Fruit fly (Drosophila melanogaster) whole organism, wandering third instar larva: ENCODE measurements around the gene Dyro.
A peak's percentile ranks its signal among the peaks of the same experiment; 100 is the strongest.

Experiments
- Abd-B ChIP-seq: fragments of >200 bp; optimal IDR thresholded peaks from 2 replicates; lab custom pipeline; 2017; ENCODE audit warnings: missing biosample characterization, missing genetic modification characterization
- CG32264 ChIP-seq: fragments of 200-800 bp; sonication (Bioruptor generic); optimal IDR thresholded peaks from 2 replicates; lab custom pipeline; 2016; ENCODE audit warnings: missing biosample characterization, missing genetic modification characterization
- CG9705 ChIP-seq: fragments of 200-800 bp; sonication (Bioruptor generic); optimal IDR thresholded peaks from 2 replicates; lab custom pipeline; 2018; ENCODE audit warnings: missing biosample characterization, mild to moderate bottlenecking, missing genetic modification characterization
- CrebA ChIP-seq: fragments of 200-800 bp; sonication (Bioruptor generic); optimal IDR thresholded peaks from 2 replicates; lab custom pipeline; 2016; ENCODE audit warnings: missing biosample characterization, mild to moderate bottlenecking, missing genetic modification characterization, borderline replicate concordance
- Dfd ChIP-seq: fragments of >200 bp; optimal IDR thresholded peaks from 2 replicates; lab custom pipeline; 2017; ENCODE audit warnings: missing biosample characterization, missing genetic modification characterization
- Dif ChIP-seq: fragments of 200-275, 200-300 bp; sonication (Bioruptor generic); optimal IDR thresholded peaks from 2 replicates; lab custom pipeline; 2018; ENCODE audit warnings: missing biosample characterization, missing genetic modification characterization; ENCODE audit not compliant: partially characterized antibody
- GATAd ChIP-seq: sonication (Bioruptor generic); optimal IDR thresholded peaks from 2 replicates; lab custom pipeline; 2016; ENCODE audit warnings: missing biosample characterization, missing genetic modification characterization
- HLH106 ChIP-seq: fragments of 200-800 bp; optimal IDR thresholded peaks from 3 replicates; lab custom pipeline; 2019; ENCODE audit warnings: missing biosample characterization, mild to moderate bottlenecking, missing genetic modification characterization, moderate library complexity
- Hnf4 ChIP-seq: fragments of 200-800 bp; sonication (Bioruptor generic); optimal IDR thresholded peaks from 2 replicates; lab custom pipeline; 2016; ENCODE audit warnings: missing biosample characterization, mild to moderate bottlenecking, missing genetic modification characterization
- Hr78 ChIP-seq: fragments of >200 bp; optimal IDR thresholded peaks from 2 replicates; lab custom pipeline; 2017; ENCODE audit warnings: missing biosample characterization, missing genetic modification characterization
- Hr83 ChIP-seq: fragments of 200-300 bp; sonication (Bioruptor generic); optimal IDR thresholded peaks from 2 replicates; lab custom pipeline; 2016; ENCODE audit warnings: missing biosample characterization, mild to moderate bottlenecking, missing genetic modification characterization, moderate library complexity; ENCODE audit not compliant: poor library complexity, severe bottlenecking
- Jra ChIP-seq: sonication (Bioruptor generic); optimal IDR thresholded peaks from 2 replicates; lab custom pipeline; 2016; ENCODE audit warnings: missing biosample characterization, missing genetic modification characterization
- Mio ChIP-seq: sonication (Bioruptor generic); optimal IDR thresholded peaks from 2 replicates; lab custom pipeline; 2016; ENCODE audit warnings: missing biosample characterization, missing genetic modification characterization
- Myc ChIP-seq: fragments of >200 bp; optimal IDR thresholded peaks from 2 replicates; lab custom pipeline; 2017
- N ChIP-seq: fragments of >200 bp; optimal IDR thresholded peaks from 2 replicates; lab custom pipeline; 2018; ENCODE audit warnings: missing biosample characterization, missing external identifiers, missing genetic modification characterization
- OdsH ChIP-seq: fragments of 200-800 bp; sonication (Bioruptor generic); optimal IDR thresholded peaks from 2 replicates; lab custom pipeline; 2016; ENCODE audit warnings: missing biosample characterization, mild to moderate bottlenecking, missing genetic modification characterization
- Rel ChIP-seq, 2 experiments: fragments of 200-800 bp; sonication (Bioruptor generic) in 1 of 2; optimal IDR thresholded peaks; 2 replicates in 1 of 2; 3 replicates in 1 of 2; lab custom pipeline; 2016 to 2019; ENCODE audit warnings: mild to moderate bottlenecking in 2 of 2, missing biosample characterization in 2 of 2, missing genetic modification characterization in 2 of 2, moderate library complexity in 1 of 2
- Sp1 ChIP-seq: fragments of 200-800 bp; sonication (Bioruptor generic); optimal IDR thresholded peaks from 3 replicates; lab custom pipeline; 2019; ENCODE audit warnings: missing biosample characterization, mild to moderate bottlenecking, missing genetic modification characterization, moderate library complexity
- Vsx2 ChIP-seq: fragments of 200-300, 225-300 bp; sonication (Bioruptor generic); optimal IDR thresholded peaks from 2 replicates; lab custom pipeline; 2018; ENCODE audit warnings: missing biosample characterization, missing genetic modification characterization; ENCODE audit not compliant: partially characterized antibody
- br ChIP-seq: fragments of 200-800 bp; sonication (Bioruptor generic); optimal IDR thresholded peaks from 2 replicates; lab custom pipeline; 2016; ENCODE audit warnings: missing biosample characterization, missing genetic modification characterization
- brk ChIP-seq: fragments of 200-800 bp; sonication (Bioruptor generic); optimal IDR thresholded peaks from 2 replicates; lab custom pipeline; 2016; ENCODE audit warnings: missing biosample characterization, mild to moderate bottlenecking, missing genetic modification characterization
- dl ChIP-seq, 2 experiments: fragments of 175-275, 200-275 bp in 1 of 2; fragments of 200-275 bp in 1 of 2; sonication (Bioruptor generic); optimal IDR thresholded peaks; lab custom pipeline; 2018; ENCODE audit warnings: mild to moderate bottlenecking in 2 of 2, missing biosample characterization in 2 of 2, missing genetic modification characterization in 2 of 2, moderate library complexity in 2 of 2; ENCODE audit not compliant: partially characterized antibody in 2 of 2, insufficient read depth in 1 of 2
- dmrt93B ChIP-seq: fragments of 200-800 bp; sonication (Bioruptor generic); optimal IDR thresholded peaks from 2 replicates; lab custom pipeline; 2018; ENCODE audit warnings: missing biosample characterization, mild to moderate bottlenecking, missing genetic modification characterization
- dsf ChIP-seq: sonication (Bioruptor generic); optimal IDR thresholded peaks from 2 replicates; lab custom pipeline; 2016; ENCODE audit warnings: missing biosample characterization, missing genetic modification characterization, borderline replicate concordance
- ey ChIP-seq: fragments of 200-800 bp; sonication (Bioruptor generic); optimal IDR thresholded peaks from 2 replicates; lab custom pipeline; 2016; ENCODE audit warnings: missing biosample characterization, missing genetic modification characterization
- foxo ChIP-seq, 2 experiments: fragments of 200-800 bp; sonication (Bioruptor generic); optimal IDR thresholded peaks; 2 replicates in 1 of 2; 3 replicates in 1 of 2; lab custom pipeline; 2016 to 2017; ENCODE audit warnings: missing biosample characterization in 2 of 2, missing genetic modification characterization in 2 of 2
- fru ChIP-seq: fragments of 200-800 bp; sonication (Bioruptor generic); optimal IDR thresholded peaks from 3 replicates; lab custom pipeline; 2016; ENCODE audit warnings: missing biosample characterization, mild to moderate bottlenecking, missing genetic modification characterization
- h ChIP-seq: fragments of 200-800 bp; sonication (Bioruptor generic); optimal IDR thresholded peaks from 3 replicates; lab custom pipeline; 2016; ENCODE audit warnings: missing biosample characterization, mild to moderate bottlenecking, missing genetic modification characterization
- jim ChIP-seq: fragments of 175-275, 200-325 bp; sonication (Bioruptor generic); optimal IDR thresholded peaks from 2 replicates; lab custom pipeline; 2016; ENCODE audit warnings: missing biosample characterization, mild to moderate bottlenecking, missing genetic modification characterization
- lola ChIP-seq: fragments of >200 bp; optimal IDR thresholded peaks from 2 replicates; lab custom pipeline; 2017; ENCODE audit warnings: missing biosample characterization, missing genetic modification characterization
- pan ChIP-seq: fragments of >200 bp; optimal IDR thresholded peaks from 2 replicates; lab custom pipeline; 2017
- psq ChIP-seq: fragments of 200-800 bp; sonication (Bioruptor generic); optimal IDR thresholded peaks from 3 replicates; lab custom pipeline; 2017; ENCODE audit warnings: missing biosample characterization, mild to moderate bottlenecking, missing genetic modification characterization, moderate library complexity
- rgr ChIP-seq: fragments of 200-800 bp; sonication (Bioruptor generic); optimal IDR thresholded peaks from 3 replicates; lab custom pipeline; 2016; ENCODE audit warnings: missing biosample characterization, mild to moderate bottlenecking, missing genetic modification characterization
- sage ChIP-seq: fragments of 200-800 bp; sonication (Bioruptor generic); optimal IDR thresholded peaks from 2 replicates; lab custom pipeline; 2016; ENCODE audit warnings: missing biosample characterization, mild to moderate bottlenecking, missing genetic modification characterization
- sv ChIP-seq: fragments of 200-800 bp; sonication (Bioruptor generic); optimal IDR thresholded peaks from 3 replicates; lab custom pipeline; 2016; ENCODE audit warnings: missing biosample characterization, missing genetic modification characterization
- tai ChIP-seq: sonication (Bioruptor generic); optimal IDR thresholded peaks from 2 replicates; lab custom pipeline; 2016; ENCODE audit warnings: missing biosample characterization, missing genetic modification characterization
- usp ChIP-seq: fragments of >200 bp; optimal IDR thresholded peaks from 2 replicates; lab custom pipeline; 2017; ENCODE audit warnings: missing biosample characterization, missing genetic modification characterization
- woc ChIP-seq: sonication (Bioruptor generic); optimal IDR thresholded peaks from 2 replicates; lab custom pipeline; 2016; ENCODE audit warnings: missing biosample characterization, mild to moderate bottlenecking, missing genetic modification characterization

Dyro gene

DNA sequence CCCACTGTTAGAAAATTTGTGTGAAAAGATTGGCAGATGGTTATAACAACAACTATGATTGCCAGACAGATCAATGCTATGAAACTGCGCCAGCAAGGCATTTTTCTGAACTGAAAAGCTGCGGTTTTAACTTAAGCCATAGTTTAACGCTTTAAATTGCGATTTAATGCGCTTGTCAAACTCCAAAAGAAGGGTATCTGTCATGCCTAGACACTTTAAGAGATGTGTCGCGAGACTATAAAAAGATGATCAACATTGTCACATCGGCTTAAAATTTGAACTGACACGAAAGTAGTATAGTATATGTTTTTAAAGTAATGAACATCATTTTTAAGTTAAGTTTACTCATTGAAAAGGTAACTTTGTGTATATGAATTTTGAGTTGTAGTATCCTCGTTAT lies 25.9 kb upstream of the Dyro start, which contains the start of gene CG6168:
TSS of gene CG6168 (minus strand) at position 101 of the 400 bp plus-strand sequence.
- TF ChIP-seq Hnf4 (GFP tag; lab: Kevin White, UChicago): no peak
- no peak for TF ChIP-seq woc (GFP tag; lab: Kevin White, UChicago)
- no peak for TF ChIP-seq psq (GFP tag; lab: Kevin White, UChicago)
- TF ChIP-seq Myc (lab: Kevin White, UChicago): no peak
- no peak for TF ChIP-seq dmrt93B (GFP tag; lab: Kevin White, UChicago)
- no peak for TF ChIP-seq jim (GFP tag; lab: Kevin White, UChicago)
- TF ChIP-seq Rel (GFP tag; optimal IDR thresholded peaks at IDR 0.05; lab: Kevin White, UChicago): no peak
- no peak for TF ChIP-seq Rel (tag; optimal IDR thresholded peaks at IDR 0.05; lab: Kevin White, UChicago)
- no peak for TF ChIP-seq brk (GFP tag; lab: Kevin White, UChicago)
- no peak for TF ChIP-seq CG32264 (GFP tag; lab: Kevin White, UChicago)
- no peak for TF ChIP-seq GATAd
- no peak for TF ChIP-seq ey (GFP tag; lab: Kevin White, UChicago)
- no peak for TF ChIP-seq dsf

DNA sequence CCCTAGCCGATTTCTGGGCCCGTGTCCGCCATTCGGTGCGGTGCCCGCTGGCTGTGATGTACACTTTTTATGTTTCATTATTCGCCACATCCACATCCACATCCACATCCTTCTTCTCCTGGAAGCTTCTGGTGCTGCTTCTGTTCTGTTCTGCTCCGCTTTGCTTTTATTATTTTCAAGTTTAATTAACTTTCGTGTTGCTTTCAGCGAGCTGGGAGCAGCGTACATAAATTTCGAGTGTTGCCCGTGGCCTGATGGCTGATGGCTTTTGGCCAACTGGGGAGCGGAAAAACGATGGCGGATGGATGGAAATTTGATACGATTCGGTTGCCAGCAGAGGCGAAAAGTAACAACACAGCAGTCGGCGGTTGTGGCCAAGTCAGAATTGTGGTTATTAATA lies 24.4 kb upstream of the Dyro start:
- TF ChIP-seq CG32264 (GFP tag; lab: Kevin White, UChicago) (no peak), CG9705 (GFP tag; lab: Kevin White, UChicago) (no peak), OdsH (GFP tag; lab: Kevin White, UChicago) (no peak), Hr78 (GFP tag; lab: Kevin White, UChicago) (no peak), psq (GFP tag; lab: Kevin White, UChicago) (peak; percentile 19), Rel (GFP tag; optimal IDR thresholded peaks at IDR 0.05; lab: Kevin White, UChicago) (peak; percentile 22), Rel (tag; optimal IDR thresholded peaks at IDR 0.05; lab: Kevin White, UChicago) (no peak), Dif (GFP tag; lab: Kevin White, UChicago) (peak; percentile 22), tai (GFP tag; lab: Kevin White, UChicago) (no peak), N (GFP tag; lab: Kevin White, UChicago) (no peak), Mio (GFP tag; lab: Kevin White, UChicago) (no peak), jim (GFP tag; lab: Kevin White, UChicago) (no peak), Abd-B (GFP tag; lab: Kevin White, UChicago) (no peak), CrebA (GFP tag; lab: Kevin White, UChicago) (peak; percentile 30), rgr (no peak), dsf (no peak), sv (GFP tag; lab: Kevin White, UChicago) (no peak), h (GFP tag; lab: Kevin White, UChicago) (no peak), Hr83 (GFP tag; lab: Kevin White, UChicago) (no peak)

DNA sequence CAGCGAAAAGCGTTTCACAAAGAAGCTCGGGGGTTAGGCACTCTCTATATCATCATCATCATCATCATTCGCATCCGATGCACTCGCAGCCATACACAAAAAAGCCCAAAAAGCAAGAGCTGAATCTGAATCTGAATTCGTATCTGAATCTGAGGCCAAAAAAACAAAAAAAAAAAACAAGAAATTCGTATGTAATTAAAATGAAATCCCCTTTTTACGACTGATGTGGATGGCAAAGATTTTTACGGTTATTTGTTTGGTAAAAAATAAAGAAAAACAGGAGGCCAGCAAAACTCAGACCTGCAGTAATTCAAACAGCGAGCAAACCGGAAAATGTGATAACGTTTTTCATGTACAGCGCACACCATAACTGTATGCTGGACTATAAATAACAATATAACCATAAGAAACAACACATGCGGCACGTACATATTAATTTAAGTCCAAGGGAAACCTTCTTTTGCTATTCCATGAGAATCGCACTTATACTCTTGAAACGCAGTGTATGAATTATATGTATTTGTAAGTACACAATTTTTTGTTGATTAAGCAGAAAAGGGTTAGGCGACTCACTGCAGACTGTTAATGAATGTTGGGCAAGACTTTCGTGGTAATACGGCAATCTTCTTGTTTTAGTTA lies 22.9 kb upstream of the Dyro start:
- no peak for TF ChIP-seq N (GFP tag; lab: Kevin White, UChicago)
- TF ChIP-seq dmrt93B (GFP tag; lab: Kevin White, UChicago): peak; percentile 83
- peak; percentile 65 for TF ChIP-seq Mio (GFP tag; lab: Kevin White, UChicago)
- peak; percentile 94 for TF ChIP-seq CG32264 (GFP tag; lab: Kevin White, UChicago)
- TF ChIP-seq Hr78 (GFP tag; lab: Kevin White, UChicago): no peak
- peak; percentile 47 for TF ChIP-seq Rel (GFP tag; optimal IDR thresholded peaks at IDR 0.05; lab: Kevin White, UChicago)
- TF ChIP-seq Rel (tag; optimal IDR thresholded peaks at IDR 0.05; lab: Kevin White, UChicago): peak; percentile 91
- TF ChIP-seq woc (GFP tag; lab: Kevin White, UChicago): peak; percentile 79
- no peak for TF ChIP-seq Abd-B (GFP tag; lab: Kevin White, UChicago)
- peak; percentile 72 for TF ChIP-seq sv (GFP tag; lab: Kevin White, UChicago)
- peak; percentile 87 for TF ChIP-seq Hnf4 (GFP tag; lab: Kevin White, UChicago)
- no peak for TF ChIP-seq Myc (lab: Kevin White, UChicago)
- TF ChIP-seq lola (GFP tag; lab: Kevin White, UChicago): no peak
- peak; percentile 76 for TF ChIP-seq Hr83 (GFP tag; lab: Kevin White, UChicago)
- peak; percentile 92 for TF ChIP-seq ey (GFP tag; lab: Kevin White, UChicago)
- peak; percentile 91 for TF ChIP-seq HLH106 (tag; lab: Kevin White, UChicago)
- TF ChIP-seq OdsH (GFP tag; lab: Kevin White, UChicago): peak; percentile 85
- TF ChIP-seq GATAd: peak; percentile 36
- no peak for TF ChIP-seq jim (GFP tag; lab: Kevin White, UChicago)
- TF ChIP-seq dsf: peak; percentile 47
- TF ChIP-seq tai (GFP tag; lab: Kevin White, UChicago): peak; percentile 71
- no peak for TF ChIP-seq dl (GFP tag; optimal IDR thresholded peaks at IDR 0.05; lab: Kevin White, UChicago; ENCODE audit: insufficient read depth in 1 of 2, partially characterized antibody in 2 of 2)
- TF ChIP-seq h (GFP tag; lab: Kevin White, UChicago): peak; percentile 92
- peak; percentile 39 for TF ChIP-seq brk (GFP tag; lab: Kevin White, UChicago)
- TF ChIP-seq pan (lab: Kevin White, UChicago): no peak
- TF ChIP-seq fru (GFP tag; lab: Kevin White, UChicago): peak; percentile 83
- TF ChIP-seq psq (GFP tag; lab: Kevin White, UChicago): peak; percentile 84
- TF ChIP-seq Sp1 (GFP tag; lab: Kevin White, UChicago): peak; percentile 89
- no peak for TF ChIP-seq usp (GFP tag; lab: Kevin White, UChicago)
- peak; percentile 86 for TF ChIP-seq rgr
- TF ChIP-seq CrebA (GFP tag; lab: Kevin White, UChicago): peak; percentile 20
- TF ChIP-seq Vsx2 (GFP tag; lab: Kevin White, UChicago): no peak
- peak; percentile 87 for TF ChIP-seq br (GFP tag; lab: Kevin White, UChicago)
- TF ChIP-seq Dfd (GFP tag; lab: Kevin White, UChicago): peak; percentile 46
- peak; percentile 80 to 90 for TF ChIP-seq foxo (GFP tag; optimal IDR thresholded peaks at IDR 0.05; lab: Kevin White, UChicago)
- TF ChIP-seq Jra (GFP tag; lab: Kevin White, UChicago): peak; percentile 65
- TF ChIP-seq CG9705 (GFP tag; lab: Kevin White, UChicago): peak; percentile 87
- peak; percentile 86 for TF ChIP-seq sage (GFP tag; lab: Kevin White, UChicago)
- TF ChIP-seq Dif (GFP tag; lab: Kevin White, UChicago): no peak
